Fruit fly (Drosophila melanogaster): ENCODE measurements around the gene msb1l.

dm6 chr2L:19542268-19542773 is 35.2 kb upstream of the msb1l start:
- no peak for TF ChIP-seq CG15336 (GFP tag; IDR thresholded peaks at IDR 0.05)
- TF ChIP-seq CG6792 (GFP tag; optimal IDR thresholded peaks at IDR 0.05), result no peak
- no peak for TF ChIP-seq Lpt (GFP tag; optimal IDR thresholded peaks at IDR 0.05)
- no peak for TF ChIP-seq OdsH (GFP tag; optimal IDR thresholded peaks at IDR 0.05)
- TF ChIP-seq Eip75B (GFP tag; optimal IDR thresholded peaks at IDR 0.05), result no peak
- TF ChIP-seq CG11294 (GFP tag; IDR thresholded peaks at IDR 0.05), result no peak
- TF ChIP-seq CG8632 (GFP tag; optimal IDR thresholded peaks at IDR 0.05), result no peak
- TF ChIP-seq CG16779 (tag; optimal IDR thresholded peaks at IDR 0.05), result no peak
- no peak for TF ChIP-seq acj6 (GFP tag; optimal IDR thresholded peaks at IDR 0.05)
- TF ChIP-seq CG4318 (GFP tag; optimal IDR thresholded peaks at IDR 0.05), result no peak

All from whole organism, prepupa.